Fruit fly (Drosophila melanogaster): Measurements from ENCODE around the gene MESK4.

Gene MESK4

DNA sequence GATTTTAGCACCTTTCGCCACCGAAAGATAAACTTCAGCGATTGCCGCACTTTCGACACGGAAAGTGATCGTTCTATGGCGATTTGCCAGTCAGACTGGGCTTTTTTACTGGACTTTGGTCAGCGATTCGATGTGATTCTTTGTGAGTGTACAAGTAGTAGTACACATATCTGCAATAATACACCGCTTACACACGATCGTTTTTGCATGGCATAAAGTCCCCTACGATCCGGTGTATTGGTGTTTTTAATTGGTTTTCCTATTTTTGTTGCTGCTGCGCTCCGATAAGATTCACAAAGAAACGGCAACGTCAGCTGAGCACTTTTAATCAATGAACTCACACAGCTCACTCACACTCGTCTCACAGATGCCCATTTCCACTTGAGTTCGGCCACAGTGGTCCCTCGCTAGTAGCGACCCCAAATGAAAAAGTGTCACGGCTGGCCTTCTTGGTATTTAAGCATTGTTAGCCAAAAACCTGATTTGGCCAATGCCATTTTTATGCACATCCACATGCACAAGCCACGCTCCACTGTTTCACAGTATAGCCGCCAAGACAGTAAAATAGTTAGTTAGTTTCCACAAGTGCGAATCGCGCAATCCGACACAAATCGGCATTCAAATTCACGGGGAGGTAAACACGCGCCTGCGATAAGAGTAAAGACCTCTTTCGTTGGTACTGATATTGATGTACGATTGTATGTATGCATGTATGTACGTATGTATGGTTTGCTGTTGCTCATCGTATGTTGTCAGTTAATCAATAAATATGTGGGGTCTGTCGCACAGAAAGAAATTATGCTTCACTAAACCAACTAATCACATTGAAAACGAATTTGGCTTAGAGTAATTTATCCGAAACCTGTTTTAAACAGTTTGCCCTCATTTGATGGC lies 2.2 kb upstream of the MESK4 start (continued):
- TF ChIP-seq Gug (GFP tag; IDR thresholded peaks at IDR 0.05) (peak; percentile 95), lz (GFP tag; optimal IDR thresholded peaks at IDR 0.05) (peak; percentile 93), dsx (GFP tag; optimal IDR thresholded peaks at IDR 0.05; ENCODE audit: poor library complexity, severe bottlenecking) (peak; percentile 82), fd59A (GFP tag; optimal IDR thresholded peaks at IDR 0.05) (peak; percentile 85), Sox102F (GFP tag; optimal IDR thresholded peaks at IDR 0.05) (peak; percentile 88), acj6 (GFP tag; optimal IDR thresholded peaks at IDR 0.05) (peak; percentile 90), CG6854 (GFP tag; optimal IDR thresholded peaks at IDR 0.05) (peak; percentile 51), dac (GFP tag; optimal IDR thresholded peaks at IDR 0.05) (peak; percentile 86), Eip93F (GFP tag; optimal IDR thresholded peaks at IDR 0.05) (peak; percentile 68), CG16779 (tag; optimal IDR thresholded peaks at IDR 0.05) (peak; percentile 83), CG3032 (tag; optimal IDR thresholded peaks at IDR 0.05) (peak; percentile 83), Smox (GFP tag; optimal IDR thresholded peaks at IDR 0.05) (peak; percentile 87), eg (GFP tag; IDR thresholded peaks at IDR 0.05) (peak; percentile 98), Hr39 (GFP tag; optimal IDR thresholded peaks at IDR 0.05) (peak; percentile 93), CG6163 (GFP tag; IDR thresholded peaks at IDR 0.05) (peak; percentile 96), cyc (GFP tag; optimal IDR thresholded peaks at IDR 0.05) (peak; percentile 91), Blimp-1 (GFP tag; optimal IDR thresholded peaks at IDR 0.05) (peak; percentile 74), Sox15 (GFP tag; optimal IDR thresholded peaks at IDR 0.05) (peak; percentile 88), fkh (GFP tag; optimal IDR thresholded peaks at IDR 0.05) (peak; percentile 91), topi (GFP tag; optimal IDR thresholded peaks at IDR 0.05) (peak; percentile 88), CG8319 (GFP tag; optimal IDR thresholded peaks at IDR 0.05) (peak; percentile 81), CG34406 (GFP tag; optimal IDR thresholded peaks at IDR 0.05) (peak; percentile 83), vri (GFP tag; optimal IDR thresholded peaks at IDR 0.05) (peak; percentile 87)

DNA sequence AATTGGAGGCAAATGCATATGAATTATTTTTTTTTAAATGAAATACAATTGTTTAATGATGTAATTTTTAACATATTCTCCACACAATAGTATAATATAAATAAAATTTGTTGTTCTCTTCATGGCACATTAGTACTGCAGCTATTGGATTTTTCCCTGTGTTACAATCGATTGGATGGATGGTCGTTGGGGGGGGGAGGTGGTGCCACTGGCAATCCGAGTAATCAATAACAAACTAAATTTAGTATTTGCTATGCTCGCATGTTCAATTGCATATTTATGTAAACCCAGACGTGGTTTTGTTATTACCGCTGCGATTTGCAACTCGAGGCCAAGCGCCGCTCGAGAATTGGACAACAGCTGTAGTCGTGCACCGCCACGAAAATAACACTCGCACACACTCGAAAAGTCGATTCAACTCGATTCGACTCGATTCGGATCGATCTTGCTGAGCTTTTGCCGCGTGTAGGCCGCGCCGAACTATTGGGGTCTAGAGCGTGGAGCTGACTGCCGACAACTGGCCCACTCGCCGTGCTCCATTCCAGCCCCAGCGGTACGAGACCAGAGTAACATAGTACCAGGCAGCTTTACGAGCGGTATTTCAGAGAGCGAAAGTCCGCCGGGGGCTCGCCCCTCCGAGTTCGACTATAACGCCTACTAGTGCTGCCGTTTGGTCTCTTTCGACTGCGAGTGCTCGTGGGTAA lies 1.2 kb upstream of the MESK4 start, which contains the start of gene CG18622:
CG18622 (minus strand) TSS at position 513 of the 704 bp plus-strand sequence.
- TF ChIP-seq CG16779 (tag; optimal IDR thresholded peaks at IDR 0.05) (peak; percentile 4), acj6 (GFP tag; optimal IDR thresholded peaks at IDR 0.05) (no peak), CG6792 (GFP tag; optimal IDR thresholded peaks at IDR 0.05) (no peak), CG8119 (GFP tag; IDR thresholded peaks at IDR 0.05) (peak; percentile 13; the same call in 1 of the 3 replicates), CG6276 (GFP tag; optimal IDR thresholded peaks at IDR 0.05) (peak; percentile 48), CG32006 (GFP tag; optimal IDR thresholded peaks at IDR 0.05) (peak; percentile 43)

DNA sequence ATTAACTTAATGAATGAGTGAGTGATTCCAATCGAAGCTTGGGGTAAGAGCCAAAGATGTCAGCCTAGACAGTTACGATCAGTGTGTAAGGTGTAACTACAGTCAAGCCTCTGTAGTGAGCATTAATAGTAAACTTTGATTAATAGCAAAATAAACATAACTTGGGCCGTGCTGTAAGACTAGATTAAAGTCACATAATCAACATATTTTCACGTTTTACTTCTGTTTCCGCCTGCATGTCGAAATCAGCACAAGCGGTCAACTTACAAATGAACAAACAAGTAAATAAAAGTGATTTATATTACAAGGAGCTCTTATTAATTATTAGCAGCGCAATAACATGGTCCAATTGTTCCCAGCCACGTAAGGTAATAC lies 703 bp upstream of the MESK4 start:
- TF ChIP-seq CG1621 (tag; optimal IDR thresholded peaks at IDR 0.05) (no peak), CG10669 (GFP tag; optimal IDR thresholded peaks at IDR 0.05) (peak; percentile 4), CG32006 (GFP tag; optimal IDR thresholded peaks at IDR 0.05) (peak; percentile 50), OdsH (GFP tag; optimal IDR thresholded peaks at IDR 0.05) (peak; percentile 28), Hr4 (GFP tag; optimal IDR thresholded peaks at IDR 0.05) (peak; percentile 56), net (GFP tag; optimal IDR thresholded peaks at IDR 0.05) (no peak), Lpt (GFP tag; optimal IDR thresholded peaks at IDR 0.05) (no peak), CG6276 (GFP tag; optimal IDR thresholded peaks at IDR 0.05) (peak; percentile 9), Eip78C (GFP tag) (peak; percentile 32), dac (GFP tag; optimal IDR thresholded peaks at IDR 0.05) (peak; percentile 23)
